In the genomic region with DNA sequence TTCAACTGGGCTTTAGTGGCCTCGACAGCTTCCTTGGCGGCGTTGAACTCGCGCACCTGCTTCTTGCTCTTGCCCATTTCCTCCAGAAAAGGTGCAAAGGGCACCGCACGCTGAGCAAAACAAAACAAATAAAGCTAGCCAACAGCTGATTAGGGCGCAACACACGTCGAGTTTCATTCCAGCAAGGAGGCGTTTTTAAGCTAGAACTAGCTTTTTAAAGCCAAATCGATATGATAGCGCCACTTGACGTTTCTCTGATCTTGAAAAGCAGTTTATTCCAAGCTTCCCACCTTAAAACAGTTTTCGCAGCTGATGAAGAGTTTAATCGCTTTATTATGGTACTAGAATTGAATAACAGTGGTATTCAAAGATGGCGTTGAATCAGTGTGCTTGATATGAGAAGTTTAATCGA, we compare ENCODE assay signal across 1 fruit fly cellular context.
TF ChIP-seq lines count a peak whose summit lies in the region.

A gene (minus strand): TSS at position 199 of the 412 bp plus-strand sequence.

TF ChIP-seq in whole organism, embryonic, 481 proteins besides CTCF, POLR2A, EP300 and RAD21 (continued from another document and continues in another):
- TF ChIP-seq CG15269 (tag; optimal IDR thresholded peaks at IDR 0.05; lab: Kevin White, UChicago) (no peak), gcm (GFP tag; optimal IDR thresholded peaks at IDR 0.05; lab: Kevin White, UChicago) (no peak), schlank (tag; optimal IDR thresholded peaks at IDR 0.05; lab: Kevin White, UChicago) (no peak), CG12219 (GFP tag; optimal IDR thresholded peaks at IDR 0.05; lab: Kevin White, UChicago) (no peak), Usf (GFP tag; optimal IDR thresholded peaks at IDR 0.05; lab: Kevin White, UChicago) (no peak), Lpt (GFP tag; optimal IDR thresholded peaks at IDR 0.05; lab: Kevin White, UChicago) (no peak), Chrac-16 (GFP tag; optimal IDR thresholded peaks at IDR 0.05; lab: Kevin White, UChicago) (peak; percentile 4), CG6683 (GFP tag; optimal IDR thresholded peaks at IDR 0.05; lab: Kevin White, UChicago) (no peak), CG6813 (GFP tag; optimal IDR thresholded peaks at IDR 0.05; lab: Kevin White, UChicago) (no peak), CG6765 (GFP tag; optimal IDR thresholded peaks at IDR 0.05; lab: Kevin White, UChicago) (no peak), CG17186 (GFP tag; optimal IDR thresholded peaks at IDR 0.05; lab: Kevin White, UChicago) (no peak), NfI (GFP tag; optimal IDR thresholded peaks at IDR 0.05; lab: Kevin White, UChicago) (peak; percentile 28), zf30C (GFP tag; optimal IDR thresholded peaks at IDR 0.05; lab: Kevin White, UChicago) (no peak), Vsx1 (GFP tag; optimal IDR thresholded peaks at IDR 0.05; lab: Kevin White, UChicago) (no peak), sr (GFP tag; IDR thresholded peaks at IDR 0.05; lab: Robert Waterston, UW) (no peak), bowl (GFP tag; IDR thresholded peaks at IDR 0.05; lab: Robert Waterston, UW) (no peak), yki (optimal IDR thresholded peaks at IDR 0.05; lab: Kevin White, UChicago) (no peak), Ets97D (GFP tag; optimal IDR thresholded peaks at IDR 0.05; lab: Kevin White, UChicago) (peak; percentile 53), mld (GFP tag; IDR thresholded peaks at IDR 0.05; lab: Robert Waterston, UW; ENCODE audit: partially characterized antibody) (no peak), CG7963 (GFP tag; IDR thresholded peaks at IDR 0.05; lab: Robert Waterston, UW; ENCODE audit: partially characterized antibody) (no peak), az2 (GFP tag; optimal IDR thresholded peaks at IDR 0.05; lab: Kevin White, UChicago) (no peak), Awh (GFP tag; IDR thresholded peaks at IDR 0.05; lab: Robert Waterston, UW) (no peak), H15 (GFP tag; IDR thresholded peaks at IDR 0.05; lab: Robert Waterston, UW) (no peak), CG43689 (GFP tag; IDR thresholded peaks at IDR 0.05; lab: Robert Waterston, UW) (no peak), Gug (GFP tag; IDR thresholded peaks at IDR 0.05; lab: Robert Waterston, UW) (peak; percentile 21; the same call in 1 of the 4 replicates), zfh1 (GFP tag; IDR thresholded peaks at IDR 0.05; lab: Robert Waterston, UW) (0 out of 3 replicates have a peak, but pooled peaks have one; percentile 44), wdn (GFP tag; IDR thresholded peaks at IDR 0.05; lab: Robert Waterston, UW) (no peak), aop (GFP tag; IDR thresholded peaks at IDR 0.05; lab: Robert Waterston, UW) (no peak), CG15514 (GFP tag; optimal IDR thresholded peaks at IDR 0.05; lab: Kevin White, UChicago) (peak; percentile 80), danr (GFP tag; IDR thresholded peaks at IDR 0.05; lab: Robert Waterston, UW) (0 out of 2 replicates have a peak, but pooled peaks have one; percentile 11), Gsc (GFP tag; IDR thresholded peaks at IDR 0.05; lab: Robert Waterston, UW) (no peak), HLH3B (GFP tag; IDR thresholded peaks at IDR 0.05; lab: Robert Waterston, UW) (no peak), gsb-n (tag; optimal IDR thresholded peaks at IDR 0.05; lab: Kevin White, UChicago) (no peak), NC2β (GFP tag; optimal IDR thresholded peaks at IDR 0.05; lab: Kevin White, UChicago) (peak; percentile 37), CG8281 (tag; optimal IDR thresholded peaks at IDR 0.05; lab: Kevin White, UChicago) (no peak), Fer3 (tag; optimal IDR thresholded peaks at IDR 0.05; lab: Kevin White, UChicago) (no peak), CG14667 (GFP tag; IDR thresholded peaks at IDR 0.05; lab: Robert Waterston, UW) (no peak), Camta (GFP tag; optimal IDR thresholded peaks at IDR 0.05; lab: Kevin White, UChicago) (no peak), mam (GFP tag; optimal IDR thresholded peaks at IDR 0.05; lab: Kevin White, UChicago) (no peak), crp (GFP tag; optimal IDR thresholded peaks at IDR 0.05; lab: Kevin White, UChicago) (peak; percentile 42 to 91), CG17912 (GFP tag; optimal IDR thresholded peaks at IDR 0.05; lab: Kevin White, UChicago) (no peak), CG1233 (GFP tag; optimal IDR thresholded peaks at IDR 0.05; lab: Kevin White, UChicago) (no peak), CG6689 (GFP tag; IDR thresholded peaks at IDR 0.05; lab: Robert Waterston, UW) (peak; percentile 40), abd-A (tag; optimal IDR thresholded peaks at IDR 0.05; lab: Kevin White, UChicago) (no peak), HHEX (GFP tag; optimal IDR thresholded peaks at IDR 0.05; lab: Kevin White, UChicago) (peak; percentile 9), Ets65A (GFP tag; lab: Kevin White, UChicago) (peak; percentile 80), CG9817 (tag; optimal IDR thresholded peaks at IDR 0.05; lab: Kevin White, UChicago) (no peak), CG6175 (GFP tag; IDR thresholded peaks at IDR 0.05; lab: Robert Waterston, UW) (no peak), salm (tag; optimal IDR thresholded peaks at IDR 0.05; lab: Kevin White, UChicago) (no peak), Mad (GFP tag; optimal IDR thresholded peaks at IDR 0.05; lab: Kevin White, UChicago) (peak; percentile 26), CG10462 (GFP tag; optimal IDR thresholded peaks at IDR 0.05; lab: Kevin White, UChicago) (no peak), caup (GFP tag; optimal IDR thresholded peaks at IDR 0.05; lab: Kevin White, UChicago; ENCODE audit: severe bottlenecking) (no peak), CG12071 (GFP tag; optimal IDR thresholded peaks at IDR 0.05; lab: Kevin White, UChicago) (no peak), CG11695 (GFP tag; IDR thresholded peaks at IDR 0.05; lab: Robert Waterston, UW) (0 out of 3 replicates have a peak, but pooled peaks have one; percentile 25), CG13296 (GFP tag; optimal IDR thresholded peaks at IDR 0.05; lab: Kevin White, UChicago) (no peak), CG2678 (tag; optimal IDR thresholded peaks at IDR 0.05; lab: Kevin White, UChicago) (no peak), zen2 (GFP tag; IDR thresholded peaks at IDR 0.05; lab: Robert Waterston, UW; ENCODE audit: partially characterized antibody) (no peak), Lhr (GFP tag; optimal IDR thresholded peaks at IDR 0.05; lab: Kevin White, UChicago) (no peak), CG12391 (tag; optimal IDR thresholded peaks at IDR 0.05; lab: Kevin White, UChicago) (peak; percentile 36), bcd (GFP tag; optimal IDR thresholded peaks at IDR 0.05; lab: Kevin White, UChicago) (peak; percentile 46), ttk (GFP tag; IDR thresholded peaks at IDR 0.05; lab: Robert Waterston, UW) (no peak), kni (GFP tag; optimal IDR thresholded peaks at IDR 0.05; lab: Kevin White, UChicago) (peak; percentile 24), cato (GFP tag; optimal IDR thresholded peaks at IDR 0.05; lab: Kevin White, UChicago; ENCODE audit: borderline replicate concordance) (no peak), CG30403 (GFP tag; optimal IDR thresholded peaks at IDR 0.05; lab: Kevin White, UChicago) (peak; percentile 59), ac (GFP tag; optimal IDR thresholded peaks at IDR 0.05; lab: Kevin White, UChicago) (no peak), Dad (GFP tag; optimal IDR thresholded peaks at IDR 0.05; lab: Kevin White, UChicago) (peak; percentile 2), CG4360 (GFP tag; IDR thresholded peaks at IDR 0.05; lab: Robert Waterston, UW) (no peak), CG34376 (GFP tag; optimal IDR thresholded peaks at IDR 0.05; lab: Kevin White, UChicago) (no peak), en (GFP tag; optimal IDR thresholded peaks at IDR 0.05; lab: Kevin White, UChicago) (no peak), Hsf (GFP tag; optimal IDR thresholded peaks at IDR 0.05; lab: Kevin White, UChicago) (peak; percentile 49), CG13123 (GFP tag; optimal IDR thresholded peaks at IDR 0.05; lab: Kevin White, UChicago) (no peak), HLH4C (GFP tag; IDR thresholded peaks at IDR 0.05; lab: Robert Waterston, UW; ENCODE audit: partially characterized antibody) (peak; percentile 51; the same call in 2 of the 3 replicates), tgo (GFP tag; IDR thresholded peaks at IDR 0.05; lab: Robert Waterston, UW) (0 out of 3 replicates have a peak, but pooled peaks have one; percentile 14), row (GFP tag; IDR thresholded peaks at IDR 0.05; lab: Robert Waterston, UW) (peak; percentile 83), peb (GFP tag; IDR thresholded peaks at IDR 0.05; lab: Robert Waterston, UW) (no peak), prd (optimal IDR thresholded peaks at IDR 0.05; lab: Kevin White, UChicago) (no peak), prd (GFP tag; IDR thresholded peaks at IDR 0.05; lab: Robert Waterston, UW) (0 out of 3 replicates have a peak, but pooled peaks have one; percentile 43), CG10366 (GFP tag; IDR thresholded peaks at IDR 0.05; lab: Robert Waterston, UW) (peak; percentile 33; the same call in 1 of the 2 replicates), Scr (GFP tag; IDR thresholded peaks at IDR 0.05; lab: Robert Waterston, UW; ENCODE audit: partially characterized antibody) (peak; percentile 34), wor (GFP tag; IDR thresholded peaks at IDR 0.05; lab: Robert Waterston, UW) (no peak), CG11723 (GFP tag; optimal IDR thresholded peaks at IDR 0.05; lab: Kevin White, UChicago) (no peak), ems (GFP tag; optimal IDR thresholded peaks at IDR 0.05; lab: Kevin White, UChicago) (no peak), CG33213 (GFP tag; optimal IDR thresholded peaks at IDR 0.05; lab: Kevin White, UChicago) (peak; percentile 47), al (GFP tag; IDR thresholded peaks at IDR 0.05; lab: Robert Waterston, UW) (no peak), gt (GFP tag; IDR thresholded peaks at IDR 0.05; lab: Robert Waterston, UW) (no peak), dmrt11E (tag; optimal IDR thresholded peaks at IDR 0.05; lab: Kevin White, UChicago) (peak; percentile 1), CG6272 (GFP tag; IDR thresholded peaks at IDR 0.05; lab: Robert Waterston, UW) (peak; percentile 34; the same call in 1 of the 2 replicates), CG8924 (tag; optimal IDR thresholded peaks at IDR 0.05; lab: Kevin White, UChicago) (peak; percentile 13), CG16779 (GFP tag; IDR thresholded peaks at IDR 0.05; lab: Robert Waterston, UW) (no peak), CG4730 (GFP tag; IDR thresholded peaks at IDR 0.05; lab: Robert Waterston, UW) (no peak), her (GFP tag; optimal IDR thresholded peaks at IDR 0.05; lab: Kevin White, UChicago) (peak; percentile 52), Sox100B (GFP tag; optimal IDR thresholded peaks at IDR 0.05; lab: Kevin White, UChicago) (no peak), Hey (tag; optimal IDR thresholded peaks at IDR 0.05; lab: Kevin White, UChicago) (no peak), CG7357 (GFP tag; IDR thresholded peaks at IDR 0.05; lab: Robert Waterston, UW) (peak; percentile 67; the same call in 2 of the 3 replicates), mirr (GFP tag; optimal IDR thresholded peaks at IDR 0.05; lab: Kevin White, UChicago) (no peak), lmd (GFP tag; IDR thresholded peaks at IDR 0.05; lab: Robert Waterston, UW) (peak; percentile 41; the same call in 1 of the 2 replicates), hbn (GFP tag; IDR thresholded peaks at IDR 0.05; lab: Robert Waterston, UW; ENCODE audit: partially characterized antibody) (peak; percentile 25; the same call in 1 of the 2 replicates), Sry-δ (GFP tag; optimal IDR thresholded peaks at IDR 0.05; lab: Kevin White, UChicago) (peak; percentile 77), CG7372 (GFP tag; IDR thresholded peaks at IDR 0.05; lab: Robert Waterston, UW) (no peak), CG9609 (GFP tag; optimal IDR thresholded peaks at IDR 0.05; lab: Kevin White, UChicago) (peak; percentile 52), CG13287 (GFP tag; IDR thresholded peaks at IDR 0.05; lab: Robert Waterston, UW; ENCODE audit: partially characterized antibody) (peak; percentile 63), CG16815 (GFP tag; optimal IDR thresholded peaks at IDR 0.05; lab: Kevin White, UChicago) (no peak), CG6654 (GFP tag; optimal IDR thresholded peaks at IDR 0.05; lab: Kevin White, UChicago) (no peak), HLH54F (GFP tag; optimal IDR thresholded peaks at IDR 0.05; lab: Kevin White, UChicago) (peak; percentile 34), Dll (GFP tag; IDR thresholded peaks at IDR 0.05; lab: Robert Waterston, UW; ENCODE audit: partially characterized antibody) (no peak), tin (GFP tag; optimal IDR thresholded peaks at IDR 0.05; lab: Kevin White, UChicago) (no peak), CG30020 (tag; optimal IDR thresholded peaks at IDR 0.05; lab: Kevin White, UChicago) (peak; percentile 15), scrt (GFP tag; optimal IDR thresholded peaks at IDR 0.05; lab: Kevin White, UChicago) (no peak), Ptx1 (GFP tag; IDR thresholded peaks at IDR 0.05; lab: Robert Waterston, UW) (peak; percentile 50), tna (GFP tag; IDR thresholded peaks at IDR 0.05; lab: Robert Waterston, UW; ENCODE audit: partially characterized antibody) (no peak), CG8944 (GFP tag; optimal IDR thresholded peaks at IDR 0.05; lab: Kevin White, UChicago) (no peak), sisA (GFP tag; IDR thresholded peaks at IDR 0.05; lab: Robert Waterston, UW) (0 out of 2 replicates have a peak, but pooled peaks have one; percentile 5), HmgD (GFP tag; optimal IDR thresholded peaks at IDR 0.05; lab: Kevin White, UChicago) (no peak), E2f1 (GFP tag; IDR thresholded peaks at IDR 0.05; lab: Robert Waterston, UW) (no peak), CG15073 (GFP tag; optimal IDR thresholded peaks at IDR 0.05; lab: Kevin White, UChicago) (no peak), CG17829 (tag; optimal IDR thresholded peaks at IDR 0.05; lab: Kevin White, UChicago) (peak; percentile 34), CG12942 (GFP tag; optimal IDR thresholded peaks at IDR 0.05; lab: Kevin White, UChicago) (peak; percentile 12), CG8388 (GFP tag; optimal IDR thresholded peaks at IDR 0.05; lab: Kevin White, UChicago) (no peak), Kr (GFP tag; optimal IDR thresholded peaks at IDR 0.05; lab: Kevin White, UChicago) (no peak), rib (GFP tag; IDR thresholded peaks at IDR 0.05; lab: Robert Waterston, UW) (no peak), BtbVII (GFP tag; optimal IDR thresholded peaks at IDR 0.05; lab: Kevin White, UChicago) (no peak), pb (GFP tag; optimal IDR thresholded peaks at IDR 0.05; lab: Kevin White, UChicago) (no peak), Sin3A (optimal IDR thresholded peaks at IDR 0.05; lab: Kevin White, UChicago) (peak; percentile 27), cad (GFP tag; optimal IDR thresholded peaks at IDR 0.05; lab: Kevin White, UChicago) (no peak), CG4404 (GFP tag; IDR thresholded peaks at IDR 0.05; lab: Robert Waterston, UW) (no peak), CG30431 (GFP tag; optimal IDR thresholded peaks at IDR 0.05; lab: Kevin White, UChicago) (no peak), CG4707 (GFP tag; optimal IDR thresholded peaks at IDR 0.05; lab: Kevin White, UChicago) (no peak), otp (GFP tag; IDR thresholded peaks at IDR 0.05; lab: Robert Waterston, UW) (no peak)
